Fruit fly (Drosophila melanogaster): Measurements from ENCODE around the gene Sry-beta.
A peak's percentile ranks its signal among the peaks of the same experiment; 100 is the strongest.

Sry-beta gene

DNA sequence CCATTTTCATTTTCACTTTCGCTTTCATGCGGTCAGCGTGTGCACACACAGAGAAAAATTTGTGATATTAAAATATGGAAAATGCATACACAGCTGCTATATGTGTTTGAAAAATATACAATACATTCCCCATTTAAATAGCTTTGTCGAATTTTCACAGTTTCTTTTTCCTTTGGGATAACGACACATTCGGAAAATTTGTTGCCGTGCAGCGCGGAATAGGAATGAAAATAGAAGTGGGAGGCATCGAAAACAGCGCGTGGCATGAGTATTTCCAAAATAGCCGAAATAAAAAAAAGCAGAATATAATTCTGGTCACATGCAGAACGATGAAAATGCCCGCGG is 53.2 kb downstream of the Sry-beta start (continued):
- TF ChIP-seq nerfin-2 (GFP tag; IDR thresholded peaks at IDR 0.05; ENCODE audit: partially characterized antibody) (no peak), Scr (GFP tag; IDR thresholded peaks at IDR 0.05; ENCODE audit: partially characterized antibody) (no peak), CG6765 (GFP tag; optimal IDR thresholded peaks at IDR 0.05) (peak; percentile 48), Jarid2 (GFP tag; optimal IDR thresholded peaks at IDR 0.05) (peak; percentile 42), CG9797 (GFP tag; optimal IDR thresholded peaks at IDR 0.05) (no peak), CG1647 (GFP tag; optimal IDR thresholded peaks at IDR 0.05) (peak; percentile 85), CG30431 (GFP tag; optimal IDR thresholded peaks at IDR 0.05) (peak; percentile 71), CG17186 (GFP tag; optimal IDR thresholded peaks at IDR 0.05) (peak; percentile 28), danr (GFP tag; IDR thresholded peaks at IDR 0.05) (peak; percentile 56), Ptx1 (GFP tag; IDR thresholded peaks at IDR 0.05) (peak; percentile 92), ssp (GFP tag; IDR thresholded peaks at IDR 0.05) (peak; percentile 76), aop (GFP tag; IDR thresholded peaks at IDR 0.05) (no peak), esg (GFP tag; conservative IDR thresholded peaks at IDR 0.05) (peak; percentile 79), CG11093 (GFP tag; IDR thresholded peaks at IDR 0.05) (peak; percentile 77), stwl (tag; optimal IDR thresholded peaks at IDR 0.05) (no peak), Myb (GFP tag; optimal IDR thresholded peaks at IDR 0.05) (peak; percentile 74), CG9215 (GFP tag; IDR thresholded peaks at IDR 0.05) (peak; percentile 85), Dp (GFP tag; optimal IDR thresholded peaks at IDR 0.05) (no peak), nerfin-1 (tag; optimal IDR thresholded peaks at IDR 0.05) (peak; percentile 75), Sry-β (GFP tag; optimal IDR thresholded peaks at IDR 0.05) (no peak), NFAT (GFP tag; IDR thresholded peaks at IDR 0.05) (peak; percentile 78), CG14014 (GFP tag; IDR thresholded peaks at IDR 0.05) (peak; percentile 89), Elba2 (GFP tag; optimal IDR thresholded peaks at IDR 0.05) (no peak), CG4707 (GFP tag; optimal IDR thresholded peaks at IDR 0.05) (peak; percentile 56), wek (GFP tag; optimal IDR thresholded peaks at IDR 0.05) (peak; percentile 52), Atf3 (GFP tag; optimal IDR thresholded peaks at IDR 0.05) (peak; percentile 79), Dip3 (GFP tag; optimal IDR thresholded peaks at IDR 0.05) (peak; percentile 83), cwo (GFP tag; optimal IDR thresholded peaks at IDR 0.05) (peak; percentile 91), CG7372 (GFP tag; IDR thresholded peaks at IDR 0.05) (peak; percentile 79), sug (tag; optimal IDR thresholded peaks at IDR 0.05) (peak; percentile 77), CrebB (tag; optimal IDR thresholded peaks at IDR 0.05) (peak; percentile 74), crp (GFP tag; optimal IDR thresholded peaks at IDR 0.05) (peak in 1 of 2 experiments; percentile 44), CG6254 (GFP tag; optimal IDR thresholded peaks at IDR 0.05) (peak; percentile 75), tap (tag; optimal IDR thresholded peaks at IDR 0.05) (peak; percentile 84), Hmx (GFP tag; optimal IDR thresholded peaks at IDR 0.05) (peak; percentile 26), CG18764 (GFP tag; optimal IDR thresholded peaks at IDR 0.05) (peak; percentile 65), BEAF-32 (GFP tag; optimal IDR thresholded peaks at IDR 0.05) (no peak), pb (GFP tag; optimal IDR thresholded peaks at IDR 0.05) (peak; percentile 86), CG14710 (tag; optimal IDR thresholded peaks at IDR 0.05) (peak; percentile 66), lmd (GFP tag; IDR thresholded peaks at IDR 0.05) (peak; percentile 90), Abd-B (GFP tag; optimal IDR thresholded peaks at IDR 0.05) (peak; percentile 72), yki (optimal IDR thresholded peaks at IDR 0.05) (no peak), mam (GFP tag; optimal IDR thresholded peaks at IDR 0.05) (peak; percentile 89), Fer2 (tag; optimal IDR thresholded peaks at IDR 0.05) (peak; percentile 69), ac (GFP tag; optimal IDR thresholded peaks at IDR 0.05) (no peak), Hand (GFP tag; optimal IDR thresholded peaks at IDR 0.05) (peak; percentile 70), Lpt (GFP tag; optimal IDR thresholded peaks at IDR 0.05) (no peak), bowl (GFP tag; IDR thresholded peaks at IDR 0.05) (peak; percentile 63), CG16779 (GFP tag; IDR thresholded peaks at IDR 0.05) (peak; percentile 80), luna (GFP tag; optimal IDR thresholded peaks at IDR 0.05) (peak; percentile 72), CG12104 (GFP tag; optimal IDR thresholded peaks at IDR 0.05) (peak; percentile 67), CG3407 (GFP tag; optimal IDR thresholded peaks at IDR 0.05) (peak; percentile 71)

All from whole organism, embryonic.